Worm (Caenorhabditis elegans): Measurements from ENCODE around the gene acr-9.
A peak's percentile ranks its signal among the peaks of the same experiment; 100 is the strongest.

ce11 chrX:13687111-13687512, 40.4 kb upstream of the acr-9 start:
- TF ChIP-seq ceh-18 (tag; optimal IDR thresholded peaks at IDR 0.05) (peak; percentile 51), mec-3 (tag; optimal IDR thresholded peaks at IDR 0.05; ENCODE audit: borderline replicate concordance) (no peak), T23F11.4 (GFP tag; optimal IDR thresholded peaks at IDR 0.05) (no peak), rnt-1 (tag; optimal IDR thresholded peaks at IDR 0.05) (peak; percentile 28), hlh-13 (GFP tag; optimal IDR thresholded peaks at IDR 0.05) (no peak), fkh-10 (GFP tag; optimal IDR thresholded peaks at IDR 0.05) (no peak), Y22D7AL.16 (tag; optimal IDR thresholded peaks at IDR 0.05) (no peak), pha-4 (tag; optimal IDR thresholded peaks at IDR 0.05) (no peak), sox-4 (tag; optimal IDR thresholded peaks at IDR 0.05) (no peak), ama-1 (optimal IDR thresholded peaks at IDR 0.05) (no peak), pha-2 (tag; optimal IDR thresholded peaks at IDR 0.05) (no peak), unc-86 (tag; optimal IDR thresholded peaks at IDR 0.05) (no peak), hlh-6 (tag; optimal IDR thresholded peaks at IDR 0.05) (peak; percentile 0), elt-2 (tag; optimal IDR thresholded peaks at IDR 0.05) (no peak)
